Worm (Caenorhabditis elegans): Measurements from ENCODE around the gene amt-2.

ce11 chrIV:13077694-13078093 is 35.5 kb downstream of the amt-2 start:
- TF ChIP-seq tra-4 (tag; optimal IDR thresholded peaks at IDR 0.05) (no peak), tbx-11 (GFP tag; IDR thresholded peaks at IDR 0.05) (no peak), tbx-37 (GFP tag; conservative IDR thresholded peaks at IDR 0.05) (no peak), flt-1 (GFP tag; IDR thresholded peaks at IDR 0.05) (no peak), ets-7 (tag; optimal IDR thresholded peaks at IDR 0.05) (no peak), ama-1 (optimal IDR thresholded peaks at IDR 0.05) (no peak), hmg-4 (GFP tag; optimal IDR thresholded peaks at IDR 0.05) (no peak), hnd-1 (tag; optimal IDR thresholded peaks at IDR 0.05) (no peak), ceh-13 (GFP tag; optimal IDR thresholded peaks at IDR 0.05) (no peak), sea-1 (GFP tag; conservative IDR thresholded peaks at IDR 0.05) (no peak), aly-1 (tag; optimal IDR thresholded peaks at IDR 0.05) (no peak), hmbx-1 (tag; optimal IDR thresholded peaks at IDR 0.05) (no peak), scrt-1 (GFP tag; IDR thresholded peaks at IDR 0.05) (no peak), F13C5.2 (tag; optimal IDR thresholded peaks at IDR 0.05) (no peak)

Measured in whole organism, early embryonic.